Fruit fly (Drosophila melanogaster) whole organism, prepupa: ENCODE measurements around the gene Dus1.

Source experiments
- CG10631 ChIP-seq: fragments of 200-800 bp; sonication (Bioruptor generic); optimal IDR thresholded peaks from 2 replicates; lab custom pipeline; 2016; ENCODE audit warnings: missing biosample characterization, missing genetic modification characterization
- CG10669 ChIP-seq: fragments of 200-800 bp; sonication (Bioruptor generic); optimal IDR thresholded peaks from 3 replicates; lab custom pipeline; 2018; ENCODE audit warnings: missing biosample characterization, mild to moderate bottlenecking, missing genetic modification characterization, moderate library complexity
- CG11294 ChIP-seq: fragments of 200-800 bp; sonication (Bioruptor generic); IDR thresholded peaks from 2 replicates; pipeline ENCODE4 v1.3.6; 2022; ENCODE audit warnings: missing biosample characterization, missing genetic modification characterization
- CG11762 ChIP-seq: fragments of 200-800 bp; sonication (Bioruptor generic); optimal IDR thresholded peaks from 3 replicates; lab custom pipeline; 2016; ENCODE audit warnings: missing biosample characterization, missing genetic modification characterization; ENCODE audit not compliant: insufficient read depth
- CG11902 ChIP-seq: fragments of 200-800 bp; sonication (Bioruptor generic); optimal IDR thresholded peaks from 3 replicates; lab custom pipeline; 2016; ENCODE audit warnings: missing biosample characterization, missing genetic modification characterization
- CG15336 ChIP-seq: fragments of 200-800 bp; sonication (Bioruptor generic); IDR thresholded peaks from 2 replicates; pipeline ENCODE4 v1.3.6; 2022; ENCODE audit warnings: missing biosample characterization, missing genetic modification characterization
- CG1621 ChIP-seq: fragments of 200-800 bp; sonication (Bioruptor generic); optimal IDR thresholded peaks from 3 replicates; lab custom pipeline; 2018; ENCODE audit warnings: missing biosample characterization, mild to moderate bottlenecking, missing genetic modification characterization
- CG16779 ChIP-seq: fragments of 200-800 bp; sonication (Bioruptor generic); optimal IDR thresholded peaks from 3 replicates; lab custom pipeline; 2017; ENCODE audit warnings: missing biosample characterization, mild to moderate bottlenecking, missing genetic modification characterization
- CG3032 ChIP-seq: fragments of 200-800 bp; optimal IDR thresholded peaks from 2 replicates; lab custom pipeline; 2019; ENCODE audit warnings: missing biosample characterization, mild to moderate bottlenecking, missing genetic modification characterization, moderate library complexity
- CG31627 ChIP-seq: fragments of 200-800 bp; sonication (Bioruptor generic); optimal IDR thresholded peaks from 3 replicates; lab custom pipeline; 2016; ENCODE audit warnings: missing biosample characterization, missing genetic modification characterization
- CG32006 ChIP-seq: fragments of 200-800 bp; sonication (Bioruptor generic); optimal IDR thresholded peaks from 3 replicates; lab custom pipeline; 2017; ENCODE audit warnings: missing biosample characterization, mild to moderate bottlenecking, missing genetic modification characterization
- CG34406 ChIP-seq: fragments of 200-800 bp; sonication (Bioruptor generic); optimal IDR thresholded peaks from 3 replicates; lab custom pipeline; 2016; ENCODE audit warnings: missing biosample characterization, missing genetic modification characterization
- CG3919 ChIP-seq: fragments of 200-800 bp; sonication (Bioruptor generic); optimal IDR thresholded peaks from 3 replicates; lab custom pipeline; 2016; ENCODE audit warnings: missing biosample characterization, missing genetic modification characterization
- CG4318 ChIP-seq: fragments of 200-800 bp; sonication (Bioruptor generic); optimal IDR thresholded peaks from 3 replicates; lab custom pipeline; 2017; ENCODE audit warnings: missing biosample characterization, mild to moderate bottlenecking, missing genetic modification characterization
- CG6163 ChIP-seq: fragments of 200-800 bp; sonication (Bioruptor generic); IDR thresholded peaks from 3 replicates; pipeline ENCODE4 v1.3.6; 2022; ENCODE audit warnings: missing biosample characterization, missing genetic modification characterization
- CG6276 ChIP-seq: fragments of 200-800 bp; sonication (Bioruptor generic); optimal IDR thresholded peaks from 2 replicates; lab custom pipeline; 2017; ENCODE audit warnings: missing biosample characterization, mild to moderate bottlenecking, missing genetic modification characterization
- CG6792 ChIP-seq: fragments of 200-800 bp; sonication (Bioruptor generic); optimal IDR thresholded peaks from 3 replicates; lab custom pipeline; 2016; ENCODE audit warnings: missing biosample characterization, missing genetic modification characterization
- CG6854 ChIP-seq: fragments of 200-800 bp; sonication (Bioruptor generic); optimal IDR thresholded peaks from 2 replicates; lab custom pipeline; 2017; ENCODE audit warnings: missing biosample characterization, mild to moderate bottlenecking, missing genetic modification characterization
- CG8119 ChIP-seq: fragments of 200-800 bp; sonication (Bioruptor generic); IDR thresholded peaks from 3 replicates; pipeline ENCODE4 v1.3.6; 2022; ENCODE audit warnings: missing biosample characterization, missing genetic modification characterization
- CG8319 ChIP-seq: fragments of 200-800 bp; sonication (Bioruptor generic); optimal IDR thresholded peaks from 3 replicates; lab custom pipeline; 2016; ENCODE audit warnings: missing biosample characterization, missing genetic modification characterization
- CG8632 ChIP-seq: fragments of 200-800 bp; sonication (Bioruptor generic); optimal IDR thresholded peaks from 3 replicates; lab custom pipeline; 2016; ENCODE audit warnings: missing biosample characterization, missing genetic modification characterization
- CG9139 ChIP-seq: fragments of 200-800 bp; sonication (Bioruptor generic); optimal IDR thresholded peaks from 3 replicates; lab custom pipeline; 2017; ENCODE audit warnings: missing biosample characterization, mild to moderate bottlenecking, missing genetic modification characterization
- Eip75B ChIP-seq: fragments of 200-800 bp; sonication (Bioruptor generic); optimal IDR thresholded peaks from 3 replicates; lab custom pipeline; 2016; ENCODE audit warnings: missing biosample characterization, missing genetic modification characterization
- Eip93F ChIP-seq: fragments of 200-800 bp; sonication (Bioruptor generic); optimal IDR thresholded peaks from 2 replicates; lab custom pipeline; 2016; ENCODE audit warnings: missing biosample characterization, mild to moderate bottlenecking, missing genetic modification characterization
- Ets21C ChIP-seq: fragments of 200-800 bp; sonication (Bioruptor generic); optimal IDR thresholded peaks from 3 replicates; lab custom pipeline; 2016; ENCODE audit warnings: missing biosample characterization, missing genetic modification characterization
- Ets96B ChIP-seq: fragments of 200-800 bp; optimal IDR thresholded peaks from 2 replicates; lab custom pipeline; 2019; ENCODE audit warnings: missing biosample characterization, mild to moderate bottlenecking, missing genetic modification characterization, moderate library complexity
- Hr38 ChIP-seq: sonication (Bioruptor generic); optimal IDR thresholded peaks from 2 replicates; lab custom pipeline; 2016; ENCODE audit warnings: missing biosample characterization, missing genetic modification characterization
- Hr39 ChIP-seq: fragments of 200-800 bp; sonication (Bioruptor generic); optimal IDR thresholded peaks from 2 replicates; lab custom pipeline; 2016; ENCODE audit warnings: missing biosample characterization, missing genetic modification characterization
- Hr4 ChIP-seq: fragments of 200-800 bp; sonication (Bioruptor generic); optimal IDR thresholded peaks from 3 replicates; lab custom pipeline; 2016; ENCODE audit warnings: missing biosample characterization, missing genetic modification characterization
- Met ChIP-seq: fragments of 200-800 bp; sonication (Bioruptor generic); optimal IDR thresholded peaks from 3 replicates; lab custom pipeline; 2016; ENCODE audit warnings: missing biosample characterization, missing genetic modification characterization
- Smox ChIP-seq: fragments of 200-800 bp; sonication (Bioruptor generic); optimal IDR thresholded peaks from 3 replicates; lab custom pipeline; 2016; ENCODE audit warnings: missing biosample characterization, missing genetic modification characterization
- achi ChIP-seq: fragments of 200-800 bp; sonication (Bioruptor generic); optimal IDR thresholded peaks from 3 replicates; lab custom pipeline; 2016; ENCODE audit warnings: missing biosample characterization, missing genetic modification characterization
- acj6 ChIP-seq: fragments of 200-800 bp; sonication (Bioruptor generic); optimal IDR thresholded peaks from 3 replicates; lab custom pipeline; 2016; ENCODE audit warnings: missing biosample characterization, missing genetic modification characterization
- cyc ChIP-seq: fragments of 200-800 bp; sonication (Bioruptor generic); optimal IDR thresholded peaks from 3 replicates; lab custom pipeline; 2016; ENCODE audit warnings: missing biosample characterization, missing genetic modification characterization
- dac ChIP-seq: fragments of 200-800 bp; sonication (Bioruptor generic); optimal IDR thresholded peaks from 2 replicates; lab custom pipeline; 2017; ENCODE audit warnings: missing biosample characterization, mild to moderate bottlenecking, missing genetic modification characterization
- dsx ChIP-seq: fragments of 200-800 bp; optimal IDR thresholded peaks from 3 replicates; lab custom pipeline; 2019; ENCODE audit warnings: missing biosample characterization, mild to moderate bottlenecking, missing genetic modification characterization, moderate library complexity; ENCODE audit not compliant: poor library complexity, severe bottlenecking
- eg ChIP-seq: fragments of 200-800 bp; sonication (Bioruptor generic); IDR thresholded peaks from 3 replicates; pipeline ENCODE4 v1.3.6; 2022; ENCODE audit warnings: missing biosample characterization, missing genetic modification characterization
- esn ChIP-seq: fragments of 200-800 bp; sonication (Bioruptor generic); optimal IDR thresholded peaks from 2 replicates; lab custom pipeline; 2016; ENCODE audit warnings: missing biosample characterization, mild to moderate bottlenecking, missing genetic modification characterization, moderate library complexity
- fd59A ChIP-seq: fragments of 200-800 bp; sonication (Bioruptor generic); optimal IDR thresholded peaks from 2 replicates; lab custom pipeline; 2017; ENCODE audit warnings: missing biosample characterization, mild to moderate bottlenecking, missing genetic modification characterization, missing genetic modification reagents
- fkh ChIP-seq: fragments of 200-800 bp; sonication (Bioruptor generic); optimal IDR thresholded peaks from 3 replicates; lab custom pipeline; 2017; ENCODE audit warnings: missing biosample characterization, mild to moderate bottlenecking, missing genetic modification characterization, moderate library complexity
- lz ChIP-seq: fragments of 200-800 bp; sonication (Bioruptor generic); optimal IDR thresholded peaks from 3 replicates; lab custom pipeline; 2016; ENCODE audit warnings: missing biosample characterization, missing genetic modification characterization
- net ChIP-seq: fragments of 200-800 bp; sonication (Bioruptor generic); optimal IDR thresholded peaks from 3 replicates; lab custom pipeline; 2016; ENCODE audit warnings: missing biosample characterization, missing genetic modification characterization
- salr ChIP-seq, 2 experiments: fragments of 200-800 bp; sonication (Bioruptor generic); optimal IDR thresholded peaks; 3 replicates each; lab custom pipeline; 2016 to 2018; ENCODE audit warnings: missing biosample characterization in 2 of 2, missing genetic modification characterization in 2 of 2, mild to moderate bottlenecking in 1 of 2
- ss ChIP-seq, 2 experiments: fragments of 200-800 bp; sonication (Bioruptor generic); optimal IDR thresholded peaks; 2 replicates in 1 of 2; 3 replicates in 1 of 2; lab custom pipeline; 2017 to 2018; ENCODE audit warnings: mild to moderate bottlenecking in 2 of 2, missing biosample characterization in 2 of 2, missing genetic modification characterization in 2 of 2, moderate library complexity in 1 of 2
- svp ChIP-seq: fragments of 200-800 bp; sonication (Bioruptor generic); peaks from one replicate; lab custom pipeline; 2016; ENCODE audit warnings: missing biosample characterization, missing genetic modification characterization
- topi ChIP-seq: fragments of 200-800 bp; sonication (Bioruptor generic); optimal IDR thresholded peaks from 3 replicates; lab custom pipeline; 2016; ENCODE audit warnings: missing biosample characterization, missing genetic modification characterization
- vri ChIP-seq: fragments of 200-800 bp; sonication (Bioruptor generic); optimal IDR thresholded peaks from 3 replicates; lab custom pipeline; 2016; ENCODE audit warnings: missing biosample characterization, mild to moderate bottlenecking, missing genetic modification characterization

Gene Dus1

DNA sequence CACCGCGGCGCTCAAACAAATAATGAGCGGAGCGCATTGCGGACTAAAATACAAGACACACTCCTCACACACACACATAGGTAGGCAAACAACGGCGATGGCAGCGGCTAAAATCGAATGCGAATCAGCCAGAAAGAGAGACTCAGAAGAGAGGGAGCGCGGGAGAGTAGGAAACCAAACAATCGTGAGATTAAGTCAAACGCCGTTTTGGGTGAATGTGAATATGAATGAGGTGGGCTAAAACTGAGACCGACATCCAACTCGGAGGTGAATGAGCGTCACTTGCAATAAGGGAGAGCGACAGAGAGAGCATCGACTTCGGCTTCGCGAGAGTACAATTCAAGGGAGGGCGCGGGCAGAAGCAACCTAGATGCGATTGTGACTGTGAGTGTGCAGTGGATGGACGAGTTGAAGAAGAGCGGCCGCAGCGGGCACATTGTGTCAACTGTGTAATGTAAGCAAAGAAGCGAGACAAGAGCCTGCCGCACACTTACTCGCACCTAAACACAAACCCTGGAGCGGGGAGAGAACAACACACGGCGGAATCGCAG lies 49.5 kb downstream of the Dus1 start (continued):
- TF ChIP-seq CG11902 = no peak
- no peak for TF ChIP-seq CG6792 (GFP tag; lab: Kevin White, UChicago)
- no peak for TF ChIP-seq Hr4 (GFP tag; lab: Kevin White, UChicago)
- TF ChIP-seq net (GFP tag; lab: Kevin White, UChicago) = no peak
- TF ChIP-seq acj6 (GFP tag; lab: Kevin White, UChicago) = no peak
- TF ChIP-seq dsx (GFP tag; lab: Kevin White, UChicago) = peak; percentile 52
- TF ChIP-seq Ets21C (GFP tag; lab: Kevin White, UChicago) = no peak
- TF ChIP-seq CG10669 (GFP tag; lab: Kevin White, UChicago) = no peak
- TF ChIP-seq CG3032 (tag; lab: Kevin White, UChicago) = no peak
- TF ChIP-seq CG11762 = no peak
- no peak for TF ChIP-seq vri (GFP tag; lab: Kevin White, UChicago)
- TF ChIP-seq salr (GFP tag; optimal IDR thresholded peaks at IDR 0.05; lab: Kevin White, UChicago) = no peak
- no peak for TF ChIP-seq Hr38
- no peak for TF ChIP-seq Eip93F (GFP tag; lab: Kevin White, UChicago)
- peak; percentile 32 for TF ChIP-seq Eip75B (GFP tag; lab: Kevin White, UChicago)
- TF ChIP-seq Smox (GFP tag; lab: Kevin White, UChicago) = no peak
- no peak for TF ChIP-seq dac
- no peak for TF ChIP-seq Ets96B (tag; lab: Kevin White, UChicago)
- TF ChIP-seq svp = peak; percentile 92
- TF ChIP-seq Hr39 (GFP tag; lab: Kevin White, UChicago) = no peak
- no peak for TF ChIP-seq CG8632 (GFP tag; lab: Kevin White, UChicago)
- peak; percentile 55; the same call in 1 of the 2 replicates for TF ChIP-seq CG15336 (GFP tag; lab: Robert Waterston, UW)
- peak; percentile 43 for TF ChIP-seq CG6276 (GFP tag; lab: Kevin White, UChicago)
- TF ChIP-seq CG4318 (GFP tag; lab: Kevin White, UChicago) = no peak
- peak; percentile 79 for TF ChIP-seq CG6854 (GFP tag; lab: Kevin White, UChicago)
- peak; percentile 38 for TF ChIP-seq CG3919 (GFP tag; lab: Kevin White, UChicago)
- no peak for TF ChIP-seq CG8119 (GFP tag; lab: Robert Waterston, UW)
- TF ChIP-seq, all 60 proteins: peak for 16

DNA sequence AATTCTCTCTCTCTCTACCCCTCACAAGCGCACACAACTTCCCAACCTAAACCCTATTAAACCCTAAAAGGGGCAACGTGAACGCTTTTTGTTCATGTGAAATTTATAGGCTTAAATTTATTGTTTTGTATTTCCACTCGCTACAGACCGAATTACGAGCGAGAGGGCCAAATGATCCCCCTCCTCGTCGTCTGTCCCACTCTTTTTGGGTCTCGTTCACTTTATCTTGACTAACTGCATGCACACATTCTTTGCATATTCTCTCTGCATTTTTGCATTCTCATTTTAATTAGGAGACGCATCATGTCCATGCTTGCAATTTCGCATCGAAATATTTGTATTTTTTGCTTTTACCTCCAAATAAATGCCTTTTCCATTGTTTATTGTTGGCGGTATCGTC lies 50.4 kb downstream of the Dus1 start:
- TF ChIP-seq CG4318 (GFP tag; lab: Kevin White, UChicago) (no peak), fkh (no peak), cyc (GFP tag; lab: Kevin White, UChicago) (no peak), CG11902 (no peak), Eip93F (GFP tag; lab: Kevin White, UChicago) (no peak), CG16779 (tag; lab: Kevin White, UChicago) (no peak), CG10631 (GFP tag; lab: Kevin White, UChicago) (no peak), CG8319 (GFP tag; lab: Kevin White, UChicago) (no peak), CG3919 (GFP tag; lab: Kevin White, UChicago) (no peak), ss (GFP tag; optimal IDR thresholded peaks at IDR 0.05; lab: Kevin White, UChicago) (no peak), CG6163 (GFP tag; lab: Robert Waterston, UW) (no peak), CG8632 (GFP tag; lab: Kevin White, UChicago) (no peak), salr (GFP tag; optimal IDR thresholded peaks at IDR 0.05; lab: Kevin White, UChicago) (no peak), acj6 (GFP tag; lab: Kevin White, UChicago) (no peak)

DNA sequence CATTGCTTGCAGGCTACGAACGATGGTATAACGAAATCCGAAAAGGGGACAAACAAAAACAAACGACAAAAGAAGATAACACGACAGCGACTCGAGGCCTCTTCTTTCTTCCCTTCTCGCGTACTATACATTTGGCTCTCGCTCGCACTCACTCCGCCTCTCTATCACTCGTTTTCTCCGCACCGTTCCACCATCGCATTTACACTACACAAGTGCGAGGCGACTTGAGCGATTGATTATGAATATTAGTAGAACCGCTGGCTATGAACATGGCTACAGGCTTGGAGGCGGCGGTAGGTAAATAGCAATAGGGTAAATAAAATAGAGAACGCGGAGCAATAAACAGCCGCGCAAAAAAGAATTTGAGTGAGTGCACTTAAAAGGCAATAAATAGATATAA lies 51.0 kb downstream of the Dus1 start:
- no peak for TF ChIP-seq CG32006 (GFP tag; lab: Kevin White, UChicago)
- TF ChIP-seq CG6163 (GFP tag; lab: Robert Waterston, UW) = peak; percentile 69; the same call in 2 of the 3 replicates
- no peak; the same call in 2 of the 3 replicates for TF ChIP-seq eg
- TF ChIP-seq CG9139 (GFP tag; lab: Kevin White, UChicago) = no peak
- TF ChIP-seq Met (GFP tag; lab: Kevin White, UChicago) = no peak
- no peak for TF ChIP-seq CG1621
- no peak for TF ChIP-seq CG31627 (GFP tag; lab: Kevin White, UChicago)
- TF ChIP-seq esn (GFP tag; lab: Kevin White, UChicago) = no peak
- TF ChIP-seq CG8319 (GFP tag; lab: Kevin White, UChicago) = no peak
- TF ChIP-seq fd59A (GFP tag; lab: Kevin White, UChicago) = no peak
- TF ChIP-seq salr (GFP tag; optimal IDR thresholded peaks at IDR 0.05; lab: Kevin White, UChicago) = no peak
- TF ChIP-seq topi = no peak
- peak; percentile 9 for TF ChIP-seq vri (GFP tag; lab: Kevin White, UChicago)
- TF ChIP-seq CG15336 (GFP tag; lab: Robert Waterston, UW) = peak; percentile 36; the same call in 1 of the 2 replicates
- no peak for TF ChIP-seq CG34406
- no peak for TF ChIP-seq acj6 (GFP tag; lab: Kevin White, UChicago)
- TF ChIP-seq achi (GFP tag; lab: Kevin White, UChicago) = no peak
- TF ChIP-seq lz (GFP tag; lab: Kevin White, UChicago) = no peak
- TF ChIP-seq Hr39 (GFP tag; lab: Kevin White, UChicago) = no peak
- TF ChIP-seq CG11294 (GFP tag; lab: Robert Waterston, UW) = no peak
- no peak for TF ChIP-seq CG3032 (tag; lab: Kevin White, UChicago)
